Fruit fly (Drosophila melanogaster): ENCODE data around the gene Trax.

The Trax gene

DNA sequence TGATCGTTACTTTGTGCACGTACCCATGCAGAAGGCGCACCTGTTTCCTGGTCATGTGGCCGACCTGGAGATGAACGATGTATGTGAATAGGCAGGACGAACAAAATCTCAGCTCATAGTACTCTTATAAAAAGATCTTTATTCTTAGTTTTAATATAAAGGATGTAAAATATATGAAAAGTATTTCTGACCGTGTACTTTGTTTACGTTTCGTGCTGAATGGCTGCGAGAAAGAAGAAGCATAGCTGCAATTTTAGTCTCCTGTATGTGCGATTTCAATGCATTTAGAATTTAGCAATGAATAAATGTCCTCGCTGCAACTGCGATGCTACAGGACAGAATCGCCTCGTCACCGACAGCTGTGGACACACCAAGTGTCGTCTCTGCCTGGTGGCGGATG is 13.7 kb upstream of the Trax start, which contains the start of the genes CG42726 and CG42727 (continued):
- TF ChIP-seq lz (GFP tag; optimal IDR thresholded peaks at IDR 0.05) (peak; percentile 48), topi (GFP tag; optimal IDR thresholded peaks at IDR 0.05) (peak; percentile 44)

DNA sequence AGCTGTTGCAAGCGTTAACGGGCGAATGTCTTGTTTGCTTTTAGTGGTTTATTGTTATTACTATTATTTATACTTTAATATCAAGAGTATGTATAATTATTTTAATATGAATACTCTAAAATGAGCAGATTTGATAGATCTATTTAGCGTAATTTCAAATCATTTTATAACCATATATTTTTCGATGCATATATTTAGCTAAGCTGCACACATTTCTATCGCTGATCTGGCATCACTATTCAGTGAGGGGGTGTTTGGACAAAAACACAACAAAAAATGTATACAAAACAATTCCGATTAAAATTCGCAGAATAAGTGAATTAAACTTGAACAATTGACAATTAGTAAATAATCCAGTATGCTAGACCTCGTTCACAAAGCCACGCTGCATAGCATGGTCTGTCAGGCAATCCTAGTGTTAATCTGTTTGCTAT is 10.5 kb upstream of the Trax start, which contains the start of the genes Trs33 and Tmtc4:
Gene Trs33 (minus strand): TSS at position 3 of the 434 bp plus-strand sequence.
Gene Tmtc4 (plus strand): TSS at position 233 of the 434 bp plus-strand sequence.
- no peak for TF ChIP-seq Eip75B (GFP tag; optimal IDR thresholded peaks at IDR 0.05)
- TF ChIP-seq salr (GFP tag; optimal IDR thresholded peaks at IDR 0.05), result no peak
- peak; percentile 24 for TF ChIP-seq CG34406 (GFP tag; optimal IDR thresholded peaks at IDR 0.05)
- no peak for TF ChIP-seq CG6792 (GFP tag; optimal IDR thresholded peaks at IDR 0.05)
- no peak for TF ChIP-seq OdsH (GFP tag; optimal IDR thresholded peaks at IDR 0.05)
- TF ChIP-seq CG3032 (tag; optimal IDR thresholded peaks at IDR 0.05), result peak; percentile 54
- TF ChIP-seq CG4318 (GFP tag; optimal IDR thresholded peaks at IDR 0.05), result no peak
- TF ChIP-seq CG31627 (GFP tag; optimal IDR thresholded peaks at IDR 0.05), result peak; percentile 10
- TF ChIP-seq net (GFP tag; optimal IDR thresholded peaks at IDR 0.05), result no peak
- no peak for TF ChIP-seq Hr39 (GFP tag; optimal IDR thresholded peaks at IDR 0.05)
- TF ChIP-seq Gug (GFP tag; IDR thresholded peaks at IDR 0.05), result no peak
- TF ChIP-seq fd59A (GFP tag; optimal IDR thresholded peaks at IDR 0.05), result no peak
- no peak for TF ChIP-seq pdm3 (GFP tag; optimal IDR thresholded peaks at IDR 0.05)
- TF ChIP-seq esn (GFP tag; optimal IDR thresholded peaks at IDR 0.05), result peak; percentile 54
- no peak for TF ChIP-seq dac (GFP tag; optimal IDR thresholded peaks at IDR 0.05)
- no peak for TF ChIP-seq CG6163 (GFP tag; IDR thresholded peaks at IDR 0.05)
- peak; percentile 75 for TF ChIP-seq Eip78C (GFP tag)
- TF ChIP-seq CG9139 (GFP tag; optimal IDR thresholded peaks at IDR 0.05), result no peak
- no peak for TF ChIP-seq CG11294 (GFP tag; IDR thresholded peaks at IDR 0.05)
- TF ChIP-seq cyc (GFP tag; optimal IDR thresholded peaks at IDR 0.05), result peak; percentile 36
- TF ChIP-seq CG8632 (GFP tag; optimal IDR thresholded peaks at IDR 0.05), result no peak
- no peak for TF ChIP-seq CG1621 (tag; optimal IDR thresholded peaks at IDR 0.05)
- TF ChIP-seq acj6 (GFP tag; optimal IDR thresholded peaks at IDR 0.05), result no peak
- peak; percentile 30 for TF ChIP-seq CG10669 (GFP tag; optimal IDR thresholded peaks at IDR 0.05)
- peak; percentile 8 for TF ChIP-seq lz (GFP tag; optimal IDR thresholded peaks at IDR 0.05)
- TF ChIP-seq CG32006 (GFP tag; optimal IDR thresholded peaks at IDR 0.05), result no peak
- TF ChIP-seq Eip93F (GFP tag; optimal IDR thresholded peaks at IDR 0.05), result no peak
- TF ChIP-seq CG11762 (GFP tag; optimal IDR thresholded peaks at IDR 0.05; ENCODE audit: insufficient read depth), result no peak
- TF ChIP-seq achi (GFP tag; optimal IDR thresholded peaks at IDR 0.05), result no peak
- peak; percentile 47 for TF ChIP-seq CG10631 (GFP tag; optimal IDR thresholded peaks at IDR 0.05)
- TF ChIP-seq Lpt (GFP tag; optimal IDR thresholded peaks at IDR 0.05), result no peak
- TF ChIP-seq dsx (GFP tag; optimal IDR thresholded peaks at IDR 0.05; ENCODE audit: poor library complexity, severe bottlenecking), result peak; percentile 7
- TF ChIP-seq CG8119 (GFP tag; IDR thresholded peaks at IDR 0.05), result no peak
- TF ChIP-seq svp (GFP tag), result no peak
- peak; percentile 35 for TF ChIP-seq Ets96B (tag; optimal IDR thresholded peaks at IDR 0.05)
- TF ChIP-seq Sox15 (GFP tag; optimal IDR thresholded peaks at IDR 0.05), result no peak
- no peak for TF ChIP-seq Blimp-1 (GFP tag; optimal IDR thresholded peaks at IDR 0.05)
- no peak for TF ChIP-seq CG7368 (GFP tag; optimal IDR thresholded peaks at IDR 0.05)
- TF ChIP-seq topi (GFP tag; optimal IDR thresholded peaks at IDR 0.05), result peak; percentile 25
- no peak for TF ChIP-seq Hr38 (GFP tag; optimal IDR thresholded peaks at IDR 0.05)
- no peak for TF ChIP-seq spab (GFP tag; optimal IDR thresholded peaks at IDR 0.05)
- no peak for TF ChIP-seq fd85E (GFP tag; optimal IDR thresholded peaks at IDR 0.05)
- no peak for TF ChIP-seq Smox (GFP tag; optimal IDR thresholded peaks at IDR 0.05)
- no peak for TF ChIP-seq CG11902 (GFP tag; optimal IDR thresholded peaks at IDR 0.05)
- no peak for TF ChIP-seq eg (GFP tag; IDR thresholded peaks at IDR 0.05)
- no peak for TF ChIP-seq CG8319 (GFP tag; optimal IDR thresholded peaks at IDR 0.05)
- TF ChIP-seq CG16779 (tag; optimal IDR thresholded peaks at IDR 0.05), result no peak
- peak; percentile 44 for TF ChIP-seq Sox14 (GFP tag; optimal IDR thresholded peaks at IDR 0.05)
- no peak for TF ChIP-seq vri (GFP tag; optimal IDR thresholded peaks at IDR 0.05)
- no peak for TF ChIP-seq Ets21C (GFP tag; optimal IDR thresholded peaks at IDR 0.05)
- TF ChIP-seq CG6854 (GFP tag; optimal IDR thresholded peaks at IDR 0.05), result no peak
